Fruit fly (Drosophila melanogaster) whole organism, embryonic: Measurements from ENCODE around the gene mRpS33.

ENCODE experiments used
- Adf1 ChIP-seq: fragments of 200-800 bp; sonication (Bioruptor generic); IDR thresholded peaks from 2 replicates; pipeline ENCODE4 v1.3.6; 2022; ENCODE audit warnings: missing biosample characterization, missing genetic modification characterization
- Bteb2 ChIP-seq: fragments of 200-800 bp; sonication (Bioruptor generic); optimal IDR thresholded peaks from 2 replicates; lab custom pipeline; 2016; ENCODE audit warnings: missing biosample characterization, missing genetic modification characterization
- CG10979 ChIP-seq: fragments of 200-800 bp; sonication (Bioruptor generic); optimal IDR thresholded peaks from 2 replicates; lab custom pipeline; 2018; ENCODE audit warnings: missing biosample characterization, mild to moderate bottlenecking, missing genetic modification characterization, moderate library complexity
- CG14441 ChIP-seq: fragments of 200-800 bp; sonication (Bioruptor generic); IDR thresholded peaks from 2 replicates; pipeline ENCODE4 v1.3.6; 2022; ENCODE audit warnings: missing biosample characterization, missing genetic modification characterization
- CG14667 ChIP-seq: fragments of 200-800 bp; sonication (Bioruptor generic); IDR thresholded peaks from 2 replicates; pipeline ENCODE4 v1.3.6; 2022; ENCODE audit warnings: missing biosample characterization, missing genetic modification characterization
- CG1832 ChIP-seq: fragments of 200-800 bp; sonication (Bioruptor generic); optimal IDR thresholded peaks from 2 replicates; lab custom pipeline; 2017; ENCODE audit warnings: missing biosample characterization, mild to moderate bottlenecking, missing genetic modification characterization, inconsistent platforms
- CG18764 ChIP-seq: fragments of 200-800 bp; sonication (Bioruptor generic); optimal IDR thresholded peaks from 3 replicates; lab custom pipeline; 2016; ENCODE audit warnings: missing biosample characterization, missing genetic modification characterization
- CG33213 ChIP-seq: fragments of 200-800 bp; sonication (Bioruptor generic); optimal IDR thresholded peaks from 3 replicates; lab custom pipeline; 2016; ENCODE audit warnings: missing biosample characterization, missing genetic modification characterization
- CG33557 ChIP-seq: fragments of 200-800 bp; sonication (Bioruptor generic); optimal IDR thresholded peaks from 2 replicates; lab custom pipeline; 2019; ENCODE audit warnings: missing biosample characterization, mild to moderate bottlenecking, missing genetic modification characterization, moderate library complexity
- CG3726 ChIP-seq: fragments of 200-800 bp; sonication (Bioruptor generic); IDR thresholded peaks from 3 replicates; pipeline ENCODE4, ENCODE4 v1.3.6; 2022; ENCODE audit warnings: missing biosample characterization, missing genetic modification characterization
- CG4282 ChIP-seq: fragments of 200-800 bp; sonication (Bioruptor generic); optimal IDR thresholded peaks from 2 replicates; lab custom pipeline; 2016; ENCODE audit warnings: missing biosample characterization, missing genetic modification characterization
- CG4404 ChIP-seq: fragments of 200-800 bp; sonication (Bioruptor generic); IDR thresholded peaks from 2 replicates; pipeline ENCODE4 v1.3.6; 2022; ENCODE audit warnings: missing biosample characterization, missing genetic modification characterization
- CG6854 ChIP-seq: fragments of 200-800 bp; sonication (Bioruptor generic); optimal IDR thresholded peaks from 3 replicates; lab custom pipeline; 2017; ENCODE audit warnings: missing biosample characterization, mild to moderate bottlenecking, missing genetic modification characterization
- CG7786 ChIP-seq: fragments of 200-800 bp; sonication (Bioruptor generic); optimal IDR thresholded peaks from 2 replicates; lab custom pipeline; 2016; ENCODE audit warnings: missing biosample characterization, missing genetic modification characterization
- CG7987 ChIP-seq: fragments of 200-800 bp; sonication (Bioruptor generic); optimal IDR thresholded peaks from 2 replicates; lab custom pipeline; 2018; ENCODE audit warnings: missing biosample characterization, mild to moderate bottlenecking, missing genetic modification characterization, moderate library complexity
- CG8281 ChIP-seq: fragments of 200-800 bp; sonication (Bioruptor generic); optimal IDR thresholded peaks from 2 replicates; lab custom pipeline; 2018; ENCODE audit warnings: missing biosample characterization, mild to moderate bottlenecking, missing genetic modification characterization, moderate library complexity
- CG9727 ChIP-seq: fragments of 200-800 bp; sonication (Bioruptor generic); optimal IDR thresholded peaks from 3 replicates; lab custom pipeline; 2017; ENCODE audit warnings: missing biosample characterization, mild to moderate bottlenecking, missing genetic modification characterization
- CG9797 ChIP-seq: fragments of 200-800 bp; sonication (Bioruptor generic); optimal IDR thresholded peaks from 3 replicates; lab custom pipeline; 2018; ENCODE audit warnings: missing biosample characterization, mild to moderate bottlenecking, missing genetic modification characterization
- CG9817 ChIP-seq: fragments of 200-800 bp; sonication (Bioruptor generic); optimal IDR thresholded peaks from 2 replicates; lab custom pipeline; 2018; ENCODE audit warnings: missing biosample characterization, mild to moderate bottlenecking, missing genetic modification characterization, moderate library complexity
- CTCF ChIP-seq: fragments of 200-800 bp; sonication (Bioruptor generic); optimal IDR thresholded peaks from 2 replicates; lab custom pipeline; 2017; ENCODE audit warnings: missing biosample characterization, mild to moderate bottlenecking, missing genetic modification characterization, moderate library complexity
- CrebB ChIP-seq: fragments of 200-800 bp; sonication (Bioruptor generic); optimal IDR thresholded peaks from 3 replicates; lab custom pipeline; 2018; ENCODE audit warnings: missing biosample characterization, mild to moderate bottlenecking, missing genetic modification characterization
- Dip2 ChIP-seq: fragments of 200-800 bp; sonication (Bioruptor generic); IDR thresholded peaks from 2 replicates; pipeline ENCODE4 v1.3.6; 2022; ENCODE audit warnings: missing biosample characterization, missing genetic modification characterization
- Doc2 ChIP-seq: fragments of 200-800 bp; sonication (Bioruptor generic); IDR thresholded peaks from 2 replicates; pipeline ENCODE4 v1.3.6; 2022; ENCODE audit warnings: missing biosample characterization, missing genetic modification characterization
- E2f2 ChIP-seq: fragments of 200-800 bp; sonication (Bioruptor generic); IDR thresholded peaks from 2 replicates; pipeline ENCODE4 v1.3.6; 2022; ENCODE audit warnings: missing biosample characterization, missing genetic modification characterization
- Ets65A ChIP-seq: fragments of 200-800 bp; sonication (Bioruptor generic); peaks from one replicate; lab custom pipeline; 2016; ENCODE audit warnings: missing biosample characterization, missing genetic modification characterization
- Fer3 ChIP-seq: fragments of 200-800 bp; sonication (Bioruptor generic); optimal IDR thresholded peaks from 2 replicates; lab custom pipeline; 2018; ENCODE audit warnings: missing biosample characterization, mild to moderate bottlenecking, missing genetic modification characterization, moderate library complexity
- HLH4C ChIP-seq: fragments of 200-800 bp; sonication (Bioruptor generic); IDR thresholded peaks from 3 replicates; pipeline ENCODE4 v1.3.6; 2022; ENCODE audit warnings: missing biosample characterization, missing genetic modification characterization; ENCODE audit not compliant: partially characterized antibody
- Hmx ChIP-seq: fragments of 200-800 bp; sonication (Bioruptor generic); optimal IDR thresholded peaks from 2 replicates; lab custom pipeline; 2016; ENCODE audit warnings: missing biosample characterization, missing genetic modification characterization
- Mes4 ChIP-seq: fragments of 200-800 bp; sonication (Bioruptor generic); optimal IDR thresholded peaks from 2 replicates; lab custom pipeline; 2016; ENCODE audit warnings: missing biosample characterization, missing genetic modification characterization
- NC2α ChIP-seq: fragments of 200-800 bp; sonication (Bioruptor generic); optimal IDR thresholded peaks from 2 replicates; lab custom pipeline; 2016; ENCODE audit warnings: missing biosample characterization, missing genetic modification characterization
- Neu2 ChIP-seq: fragments of 200-800 bp; sonication (Bioruptor generic); optimal IDR thresholded peaks from 3 replicates; lab custom pipeline; 2016; ENCODE audit warnings: missing biosample characterization, missing genetic modification characterization, borderline replicate concordance
- Nf-YB ChIP-seq: fragments of 200-800 bp; sonication (Bioruptor generic); optimal IDR thresholded peaks from 3 replicates; lab custom pipeline; 2019; ENCODE audit warnings: missing biosample characterization, mild to moderate bottlenecking, missing genetic modification characterization, moderate library complexity
- Ssrp ChIP-seq: fragments of 200-800 bp; sonication (Bioruptor generic); optimal IDR thresholded peaks from 2 replicates; lab custom pipeline; 2018; ENCODE audit warnings: missing biosample characterization, mild to moderate bottlenecking, missing genetic modification characterization, moderate library complexity
- cad ChIP-seq: fragments of >200 bp; optimal IDR thresholded peaks from 2 replicates; lab custom pipeline; 2017; ENCODE audit warnings: missing biosample characterization, missing genetic modification characterization
- ci ChIP-seq: fragments of 200-800 bp; sonication (Bioruptor generic); IDR thresholded peaks from 3 replicates; pipeline ENCODE4 v1.3.6; 2022; ENCODE audit warnings: missing biosample characterization, missing genetic modification characterization
- emc ChIP-seq: fragments of 200-800 bp; sonication (Bioruptor generic); optimal IDR thresholded peaks from 2 replicates; lab custom pipeline; 2016; ENCODE audit warnings: missing biosample characterization, missing genetic modification characterization
- eyg ChIP-seq: fragments of 200-800 bp; sonication (Bioruptor generic); optimal IDR thresholded peaks from 3 replicates; lab custom pipeline; 2016; ENCODE audit warnings: missing biosample characterization, missing genetic modification characterization
- ftz-f1 ChIP-seq: fragments of 200-800 bp; sonication (Bioruptor generic); optimal IDR thresholded peaks from 2 replicates; lab custom pipeline; 2016; ENCODE audit warnings: missing biosample characterization, missing genetic modification characterization
- fu2 ChIP-seq: fragments of 200-800 bp; sonication (Bioruptor generic); optimal IDR thresholded peaks from 2 replicates; lab custom pipeline; 2016; ENCODE audit warnings: missing biosample characterization, missing genetic modification characterization
- ind ChIP-seq: fragments of 200-800 bp; sonication (Bioruptor generic); optimal IDR thresholded peaks from 3 replicates; lab custom pipeline; 2016; ENCODE audit warnings: missing biosample characterization, missing genetic modification characterization
- jing ChIP-seq: fragments of 200-800 bp; sonication (Bioruptor generic); optimal IDR thresholded peaks from 2 replicates; lab custom pipeline; 2018; ENCODE audit warnings: missing biosample characterization, mild to moderate bottlenecking, missing genetic modification characterization
- lab ChIP-seq: fragments of 200-800 bp; sonication (Bioruptor generic); optimal IDR thresholded peaks from 3 replicates; lab custom pipeline; 2017; ENCODE audit warnings: missing biosample characterization, missing genetic modification characterization, mild to moderate bottlenecking, moderate library complexity, missing genetic modification reagents
- pb ChIP-seq: fragments of 200-800 bp; sonication (Bioruptor generic); optimal IDR thresholded peaks from 3 replicates; lab custom pipeline; 2016; ENCODE audit warnings: missing biosample characterization, missing genetic modification characterization
- peb ChIP-seq: fragments of 200-800 bp; sonication (Bioruptor generic); IDR thresholded peaks from 2 replicates; pipeline ENCODE4 v1.3.6; 2022; ENCODE audit warnings: missing biosample characterization, missing genetic modification characterization
- salm ChIP-seq: fragments of 200-800 bp; sonication (Bioruptor generic); optimal IDR thresholded peaks from 2 replicates; lab custom pipeline; 2018; ENCODE audit warnings: missing biosample characterization, mild to moderate bottlenecking, missing genetic modification characterization
- scrt ChIP-seq: fragments of 200-800 bp; sonication (Bioruptor generic); optimal IDR thresholded peaks from 2 replicates; lab custom pipeline; 2018; ENCODE audit warnings: missing biosample characterization, mild to moderate bottlenecking, missing genetic modification characterization, moderate library complexity
- shn ChIP-seq: fragments of 200-800 bp; sonication (Bioruptor generic); optimal IDR thresholded peaks from 3 replicates; lab custom pipeline; 2016; ENCODE audit warnings: missing biosample characterization, missing genetic modification characterization
- sqz ChIP-seq: fragments of 200-800 bp; sonication (Bioruptor generic); optimal IDR thresholded peaks from 3 replicates; lab custom pipeline; 2018; ENCODE audit warnings: missing biosample characterization, mild to moderate bottlenecking, missing genetic modification characterization
- trem ChIP-seq: fragments of 200-800 bp; optimal IDR thresholded peaks from 3 replicates; lab custom pipeline; 2019; ENCODE audit warnings: missing biosample characterization, mild to moderate bottlenecking, missing genetic modification characterization, moderate library complexity
- vnd ChIP-seq: fragments of 200-800 bp; sonication (Bioruptor generic); IDR thresholded peaks from 3 replicates; pipeline ENCODE4 v1.3.6; 2022; ENCODE audit warnings: missing biosample characterization, missing genetic modification characterization; ENCODE audit not compliant: partially characterized antibody

mRpS33 gene

DNA sequence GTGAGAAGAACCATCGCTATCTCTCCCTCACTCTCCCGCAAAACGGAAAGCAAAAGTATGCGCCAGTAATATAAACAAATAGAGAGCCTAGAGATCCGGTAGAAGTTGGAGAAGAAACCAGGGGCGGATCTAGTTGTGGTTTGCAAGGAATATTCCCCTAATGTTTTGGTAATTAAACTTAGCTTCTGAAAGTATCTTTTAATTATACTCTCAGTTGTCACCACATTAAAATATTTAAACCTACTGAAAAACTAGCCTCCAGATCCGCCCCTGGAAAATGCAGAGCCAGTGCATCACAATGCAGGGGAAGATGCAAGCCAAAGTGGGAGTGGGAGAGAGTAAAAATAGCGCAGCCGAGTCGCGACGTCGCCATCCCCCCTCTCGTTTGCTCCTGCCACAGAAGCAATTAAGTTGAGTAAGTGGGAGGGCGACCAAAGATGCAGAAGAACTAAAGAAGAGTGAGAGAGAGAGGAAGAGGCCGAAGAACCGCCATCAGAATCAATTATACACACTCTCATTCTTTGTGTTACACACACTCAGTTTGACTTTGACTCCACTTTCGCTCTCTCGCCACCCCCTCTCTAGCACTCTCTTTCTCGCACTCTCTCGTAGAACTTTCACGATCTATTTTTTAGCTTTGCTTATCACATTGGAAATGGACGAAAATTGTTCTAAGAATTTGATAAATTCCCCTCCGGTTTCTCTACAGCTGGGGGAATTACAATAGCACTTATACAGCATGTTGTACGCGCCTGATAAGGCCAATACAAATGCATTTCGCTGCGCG lies 13.0 kb upstream of the mRpS33 start (continued):
- peak; percentile 62 for TF ChIP-seq Dip2
- TF ChIP-seq CTCF = peak; percentile 48
- TF ChIP-seq ind (GFP tag; lab: Kevin White, UChicago) = peak; percentile 94
- peak; percentile 97 for TF ChIP-seq Ssrp
- TF ChIP-seq CG14441 (GFP tag; lab: Robert Waterston, UW) = peak; percentile 91
- TF ChIP-seq salm (tag; lab: Kevin White, UChicago) = peak; percentile 85
- peak; percentile 96 for TF ChIP-seq peb (GFP tag; lab: Robert Waterston, UW)
- TF ChIP-seq CG3726 (GFP tag; lab: Robert Waterston, UW) = peak; percentile 92; the same call in 2 of the 3 replicates
- TF ChIP-seq CG7786 (GFP tag; lab: Kevin White, UChicago) = peak; percentile 91
- TF ChIP-seq Adf1 (GFP tag; lab: Robert Waterston, UW) = no peak
- peak; percentile 76 for TF ChIP-seq fu2
- TF ChIP-seq CG4282 (GFP tag; lab: Kevin White, UChicago) = peak; percentile 16
- TF ChIP-seq CG8281 (tag; lab: Kevin White, UChicago) = peak; percentile 82
- peak; percentile 50 for TF ChIP-seq Bteb2 (GFP tag; lab: Kevin White, UChicago)
- peak; percentile 34 for TF ChIP-seq emc (GFP tag; lab: Kevin White, UChicago)
- TF ChIP-seq CrebB (tag; lab: Kevin White, UChicago) = peak; percentile 77
- TF ChIP-seq shn = peak; percentile 82
- peak; percentile 78 for TF ChIP-seq Mes4 (GFP tag; lab: Kevin White, UChicago)
- peak; percentile 52; the same call in 1 of the 2 replicates for TF ChIP-seq E2f2 (GFP tag; lab: Robert Waterston, UW)
- peak; percentile 100 for TF ChIP-seq Ets65A (GFP tag; lab: Kevin White, UChicago)
- peak; percentile 47 for TF ChIP-seq CG6854 (GFP tag; lab: Kevin White, UChicago)
- TF ChIP-seq Fer3 = peak; percentile 88
- peak; percentile 91 for TF ChIP-seq trem (tag; lab: Kevin White, UChicago)
- TF ChIP-seq CG9797 (GFP tag; lab: Kevin White, UChicago) = peak; percentile 44
- TF ChIP-seq jing (GFP tag; lab: Kevin White, UChicago) = peak; percentile 93
- TF ChIP-seq Neu2 (GFP tag; lab: Kevin White, UChicago) = peak; percentile 76
- peak; percentile 95 for TF ChIP-seq CG4404
- peak; percentile 80 for TF ChIP-seq Doc2 (GFP tag; lab: Robert Waterston, UW)
- TF ChIP-seq CG9817 (tag; lab: Kevin White, UChicago) = peak; percentile 95
- TF ChIP-seq HLH4C (GFP tag; lab: Robert Waterston, UW) = peak; percentile 67
- peak; percentile 34 for TF ChIP-seq Hmx (GFP tag; lab: Kevin White, UChicago)
- peak; percentile 91 for TF ChIP-seq sqz (GFP tag; lab: Kevin White, UChicago)
- TF ChIP-seq CG10979 (tag; lab: Kevin White, UChicago) = peak; percentile 97
- no peak for TF ChIP-seq cad
- TF ChIP-seq vnd = peak; percentile 12; the same call in 1 of the 3 replicates
- peak; percentile 86 for TF ChIP-seq CG18764
- TF ChIP-seq CG7987 (GFP tag; lab: Kevin White, UChicago) = peak; percentile 71
- peak; percentile 98 for TF ChIP-seq CG33557 (GFP tag; lab: Kevin White, UChicago)
- TF ChIP-seq CG33213 (GFP tag; lab: Kevin White, UChicago) = peak; percentile 92
- TF ChIP-seq eyg (GFP tag; lab: Kevin White, UChicago) = peak; percentile 82
- peak; percentile 68 for TF ChIP-seq Nf-YB (GFP tag; lab: Kevin White, UChicago)
- peak; percentile 87 for TF ChIP-seq NC2α (GFP tag; lab: Kevin White, UChicago)
- no peak for TF ChIP-seq ftz-f1
- TF ChIP-seq CG9727 (GFP tag; lab: Kevin White, UChicago) = peak; percentile 92
- peak; percentile 85 for TF ChIP-seq lab (GFP tag; lab: Kevin White, UChicago)
- peak; percentile 95 for TF ChIP-seq CG14667 (GFP tag; lab: Robert Waterston, UW)
- peak; percentile 98 for TF ChIP-seq ci (GFP tag; lab: Robert Waterston, UW)
- TF ChIP-seq pb = peak; percentile 86
- TF ChIP-seq scrt = peak; percentile 63
- TF ChIP-seq CG1832 (GFP tag; lab: Kevin White, UChicago) = peak; percentile 60
